Fruit fly (Drosophila melanogaster) whole organism, wandering third instar larva: ENCODE results near the gene CG3436.

Experiments used
- br ChIP-seq: fragments of 200-800 bp; sonication (Bioruptor generic); optimal IDR thresholded peaks from 2 replicates; lab custom pipeline; 2016; ENCODE audit warnings: missing biosample characterization, missing genetic modification characterization
- fru ChIP-seq: fragments of 200-800 bp; sonication (Bioruptor generic); optimal IDR thresholded peaks from 3 replicates; lab custom pipeline; 2016; ENCODE audit warnings: missing biosample characterization, mild to moderate bottlenecking, missing genetic modification characterization
- h ChIP-seq: fragments of 200-800 bp; sonication (Bioruptor generic); optimal IDR thresholded peaks from 3 replicates; lab custom pipeline; 2016; ENCODE audit warnings: missing biosample characterization, mild to moderate bottlenecking, missing genetic modification characterization

DNA sequence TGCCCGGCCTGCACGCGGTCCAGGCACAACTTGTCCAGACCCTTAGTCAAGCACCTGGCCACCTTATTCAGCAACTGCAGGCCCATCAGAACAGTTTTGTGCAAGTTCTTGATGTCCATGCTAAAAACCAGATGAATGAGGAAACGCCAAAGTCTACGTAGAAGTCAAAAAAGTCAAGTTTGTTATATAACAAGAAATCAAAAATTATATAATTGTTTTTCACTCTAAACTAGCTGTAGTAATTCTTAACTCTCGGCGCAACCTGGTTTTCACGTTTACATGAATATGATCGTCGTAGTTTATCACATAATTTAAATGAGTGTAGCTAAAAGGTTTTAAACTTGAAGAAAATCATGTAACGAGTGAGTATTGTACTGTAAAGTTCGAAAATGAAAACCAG is 48.7 kb downstream of the CG3436 start:
- no peak for TF ChIP-seq br (GFP tag; lab: Kevin White, UChicago)
- no peak for TF ChIP-seq fru
- no peak for TF ChIP-seq h
